Worm (Caenorhabditis elegans) whole organism, late embryonic: ENCODE results near the gene R03G8.1.

ENCODE experiments used
- K02D7.2 ChIP-seq: sonication (generic microtip); optimal IDR thresholded peaks from 2 replicates; lab custom pipeline; 2017; ENCODE audit warnings: mild to moderate bottlenecking, missing genetic modification characterization, missing compliant biosample characterization
- K09A11.1 ChIP-seq: sonication (generic microtip); optimal IDR thresholded peaks from 2 replicates; lab custom pipeline; 2017; ENCODE audit warnings: antibody characterized with exemption, mild to moderate bottlenecking, missing genetic modification characterization, missing compliant biosample characterization; ENCODE audit not compliant: insufficient read depth
- Y22D7AL.16 ChIP-seq: sonication (generic microtip); optimal IDR thresholded peaks from 2 replicates; lab custom pipeline; 2016; ENCODE audit warnings: missing genetic modification characterization, missing compliant biosample characterization
- ama-1 ChIP-seq: fragments of 150-350 bp; optimal IDR thresholded peaks from 2 replicates; lab custom pipeline; 2014
- ceh-14 ChIP-seq: sonication (generic microtip); optimal IDR thresholded peaks from 2 replicates; lab custom pipeline; 2016; ENCODE audit warnings: missing genotype, missing genetic modification characterization, missing compliant biosample characterization
- ceh-19 ChIP-seq: fragments of 200-800 bp; sonication (Bioruptor generic); optimal IDR thresholded peaks from 2 replicates; lab custom pipeline; 2018; ENCODE audit warnings: mild to moderate bottlenecking, missing genetic modification characterization, missing compliant biosample characterization
- ceh-45 ChIP-seq: fragments of 200-800 bp; sonication (Bioruptor generic); IDR thresholded peaks from 2 replicates; pipeline ENCODE4 v1.3.6; 2022; ENCODE audit warnings: missing genetic modification reagents, missing genetic modification characterization, missing compliant biosample characterization
- ceh-6 ChIP-seq: fragments of 200-800 bp; sonication (Bioruptor generic); optimal IDR thresholded peaks from 2 replicates; lab custom pipeline; 2018; ENCODE audit warnings: mild to moderate bottlenecking, missing genetic modification characterization, missing compliant biosample characterization
- elt-2 ChIP-seq: sonication (generic microtip); optimal IDR thresholded peaks from 2 replicates; lab custom pipeline; 2016; ENCODE audit warnings: missing genetic modification reagents, missing genetic modification characterization, missing compliant biosample characterization
- ets-4 ChIP-seq: sonication (generic microtip); optimal IDR thresholded peaks from 2 replicates; lab custom pipeline; 2016; ENCODE audit warnings: missing genetic modification characterization, missing compliant biosample characterization
- eyg-1 ChIP-seq: sonication (generic microtip); optimal IDR thresholded peaks from 2 replicates; lab custom pipeline; 2016; ENCODE audit warnings: missing genotype, missing genetic modification characterization, missing compliant biosample characterization
- hlh-15 ChIP-seq: sonication (generic microtip); optimal IDR thresholded peaks from 2 replicates; lab custom pipeline; 2016; ENCODE audit warnings: missing genetic modification characterization, missing compliant biosample characterization
- hlh-30 ChIP-seq: sonication (generic microtip); optimal IDR thresholded peaks from 2 replicates; lab custom pipeline; 2017; ENCODE audit warnings: antibody characterized with exemption, missing genetic modification characterization, missing compliant biosample characterization; ENCODE audit not compliant: insufficient read depth
- hlh-8 ChIP-seq: sonication (generic microtip); optimal IDR thresholded peaks from 2 replicates; lab custom pipeline; 2016; ENCODE audit warnings: missing genotype, missing genetic modification characterization, missing compliant biosample characterization
- lim-6 ChIP-seq: sonication (generic microtip); optimal IDR thresholded peaks from 2 replicates; lab custom pipeline; 2016; ENCODE audit warnings: missing genetic modification characterization, missing compliant biosample characterization
- lin-11 ChIP-seq: fragments of 200-800 bp; sonication (Bioruptor generic); optimal IDR thresholded peaks from 2 replicates; lab custom pipeline; 2018; ENCODE audit warnings: mild to moderate bottlenecking, missing genetic modification characterization, missing compliant biosample characterization
- nfya-1 ChIP-seq: sonication (generic microtip); optimal IDR thresholded peaks from 2 replicates; lab custom pipeline; 2017; ENCODE audit warnings: missing genetic modification characterization, mild to moderate bottlenecking, missing compliant biosample characterization, antibody characterized with exemption, moderate library complexity
- pag-3 ChIP-seq: sonication (generic microtip); optimal IDR thresholded peaks from 2 replicates; lab custom pipeline; 2016; ENCODE audit warnings: missing compliant biosample characterization, missing genetic modification characterization, borderline replicate concordance
- pat-9 ChIP-seq: fragments of 200-800 bp; sonication (Bioruptor generic); optimal IDR thresholded peaks from 2 replicates; lab custom pipeline; 2018; ENCODE audit warnings: mild to moderate bottlenecking, missing genetic modification characterization, moderate library complexity, missing compliant biosample characterization
- pax-1 ChIP-seq: fragments of 150-350 bp; optimal IDR thresholded peaks from 2 replicates; lab custom pipeline; 2014; ENCODE audit warnings: missing biosample characterization, missing genetic modification characterization
- pha-2 ChIP-seq: sonication (generic microtip); optimal IDR thresholded peaks from 2 replicates; lab custom pipeline; 2017; ENCODE audit warnings: mild to moderate bottlenecking, missing genetic modification characterization, missing compliant biosample characterization
- pros-1 ChIP-seq: fragments of 150-350 bp; optimal IDR thresholded peaks from 2 replicates; lab custom pipeline; 2014; ENCODE audit warnings: missing biosample characterization, missing genetic modification reagents, missing genetic modification characterization
- rnt-1 ChIP-seq: sonication (generic microtip); optimal IDR thresholded peaks from 2 replicates; lab custom pipeline; 2016; ENCODE audit warnings: missing genetic modification characterization, missing compliant biosample characterization
- sox-2 ChIP-seq: fragments of 200-800 bp; sonication (Bioruptor generic); IDR thresholded peaks from 2 replicates; pipeline ENCODE4 v1.3.6; 2022; ENCODE audit warnings: missing genetic modification reagents, missing genetic modification characterization, missing compliant biosample characterization
- sox-4 ChIP-seq: sonication (generic microtip); optimal IDR thresholded peaks from 2 replicates; lab custom pipeline; 2017; ENCODE audit warnings: mild to moderate bottlenecking, missing genetic modification characterization, inconsistent platforms, missing compliant biosample characterization
- unc-3 ChIP-seq, 2 experiments: fragments of 200-800 bp in 1 of 2; sonication (Bioruptor generic) in 1 of 2; sonication (generic microtip) in 1 of 2; conservative IDR thresholded peaks in 1 of 2; optimal IDR thresholded peaks in 1 of 2; 2 replicates each; pipeline versions ENCODE4 v1.3.6 to Lab custom; 2016 to 2022; ENCODE audit warnings: missing compliant biosample characterization in 2 of 2, missing genetic modification characterization in 2 of 2, missing genetic modification reagents in 1 of 2
- unc-42 ChIP-seq: sonication (generic microtip); optimal IDR thresholded peaks from 2 replicates; lab custom pipeline; 2016; ENCODE audit warnings: missing genotype, missing genetic modification characterization, missing compliant biosample characterization
- zip-5 ChIP-seq: sonication (generic microtip); optimal IDR thresholded peaks from 2 replicates; lab custom pipeline; 2016; ENCODE audit warnings: missing genetic modification characterization, missing compliant biosample characterization
- ztf-16 ChIP-seq: sonication (generic microtip); optimal IDR thresholded peaks from 2 replicates; lab custom pipeline; 2017; ENCODE audit warnings: missing genetic modification characterization, missing compliant biosample characterization

The R03G8.1 gene

ce11 chrX:13062934-13063585, 21.3 kb upstream of the R03G8.1 start, which contains the start of gene K03A11.5:
TSS of gene K03A11.5 (plus strand) at chrX:13063535.
- no peak for TF ChIP-seq ama-1 (lab: Kevin White, UChicago)
- TF ChIP-seq ceh-6 (GFP tag; lab: Kevin White, UChicago) = no peak
- no peak for TF ChIP-seq K02D7.2 (tag; lab: Kevin White, UChicago)
- no peak for TF ChIP-seq ets-4 (tag; lab: Kevin White, UChicago)
- TF ChIP-seq hlh-30 (tag; lab: Kevin White, UChicago) = no peak
- TF ChIP-seq hlh-15 (tag; lab: Kevin White, UChicago) = no peak
- no peak for TF ChIP-seq pag-3 (tag; lab: Kevin White, UChicago)
- TF ChIP-seq lin-11 (tag; lab: Kevin White, UChicago) = no peak

DNA sequence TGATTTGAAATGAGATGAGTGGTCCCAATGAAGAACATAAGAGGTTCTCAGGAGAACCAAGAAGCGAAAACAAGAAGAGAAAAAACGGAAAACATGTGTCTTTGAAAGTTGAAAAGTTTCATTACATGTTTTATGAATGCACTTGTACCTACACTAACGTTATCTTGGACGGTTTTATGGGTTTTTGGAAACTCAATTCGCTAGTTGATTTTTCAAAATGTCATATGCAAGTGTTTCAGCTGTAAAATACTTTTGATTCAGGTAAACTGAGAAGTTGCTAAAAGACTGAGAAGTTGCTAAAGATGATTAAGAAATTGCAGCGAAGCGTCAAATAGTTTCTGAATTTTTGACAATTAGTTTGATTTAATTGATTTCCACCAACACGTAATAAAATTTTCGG, 13.3 kb upstream of the R03G8.1 start, which contains the start of gene cpx-2:
Gene cpx-2, minus strand, starts transcription at position 101 of the 400 bp plus-strand sequence.
- no peak for TF ChIP-seq K09A11.1 (tag; lab: Kevin White, UChicago)
- no peak for TF ChIP-seq elt-2 (tag; lab: Kevin White, UChicago)
- no peak for TF ChIP-seq unc-42 (tag; lab: Kevin White, UChicago)
- no peak for TF ChIP-seq hlh-8 (tag; lab: Kevin White, UChicago)
- TF ChIP-seq lin-11 (tag; lab: Kevin White, UChicago) = no peak
- TF ChIP-seq eyg-1 = no peak
- TF ChIP-seq ceh-19 (GFP tag; lab: Kevin White, UChicago) = no peak
- no peak for TF ChIP-seq sox-2 (GFP tag; lab: Robert Waterston, UW)
- TF ChIP-seq lim-6 (tag; lab: Kevin White, UChicago) = no peak
- TF ChIP-seq rnt-1 (tag; lab: Kevin White, UChicago) = no peak
- no peak for TF ChIP-seq ceh-45 (GFP tag; lab: Robert Waterston, UW)
- no peak for TF ChIP-seq pax-1 (tag; lab: Kevin White, UChicago)
- TF ChIP-seq pag-3 (tag; lab: Kevin White, UChicago) = no peak
- no peak for TF ChIP-seq ztf-16
- TF ChIP-seq, all 69 proteins: peak for 0

ce11 chrX:13074373-13074772, 10.0 kb upstream of the R03G8.1 start, which contains the start of gene ceh-28:
TSS of gene ceh-28 (plus strand) at chrX:13074673.
- TF ChIP-seq unc-3 (GFP tag; conservative IDR thresholded peaks at IDR 0.05; lab: Robert Waterston, UW) (no peak), unc-3 (tag; optimal IDR thresholded peaks at IDR 0.05; lab: Kevin White, UChicago) (no peak), Y22D7AL.16 (tag; lab: Kevin White, UChicago) (no peak), hlh-30 (tag; lab: Kevin White, UChicago) (no peak), pha-2 (tag; lab: Kevin White, UChicago) (no peak), ceh-14 (tag; lab: Kevin White, UChicago) (no peak)

ce11 chrX:13077872-13078271, 6.5 kb upstream of the R03G8.1 start, which contains the start of gene K03A11.4:
TSS of gene K03A11.4 (plus strand) at chrX:13078172.
- no peak for TF ChIP-seq zip-5
- no peak for TF ChIP-seq sox-4 (tag; lab: Kevin White, UChicago)
- no peak for TF ChIP-seq pros-1 (tag; lab: Kevin White, UChicago)

DNA sequence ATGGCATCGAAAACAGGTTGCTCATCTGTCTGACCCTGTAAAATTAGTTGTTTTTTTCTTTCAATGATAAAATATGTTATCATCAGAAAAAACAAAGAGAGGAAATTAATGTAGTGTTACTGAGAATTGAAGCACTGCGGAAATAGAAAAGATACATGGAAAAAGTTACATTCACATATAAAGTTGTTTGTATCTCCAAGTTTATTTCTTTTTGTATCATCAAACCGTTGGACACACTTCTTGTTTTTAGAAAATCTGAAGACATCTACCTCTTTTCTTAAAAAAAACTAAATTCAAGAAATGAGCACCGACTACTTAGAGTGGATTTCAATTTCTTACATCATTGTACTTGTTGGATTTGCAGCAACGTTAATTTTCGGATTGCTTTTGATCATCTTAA, 2.0 kb upstream of the R03G8.1 start, which contains the start of gene str-10:
Gene str-10, plus strand, starts transcription at position 301 of the 400 bp plus-strand sequence.
- no peak for TF ChIP-seq pag-3 (tag; lab: Kevin White, UChicago)
- no peak for TF ChIP-seq hlh-15 (tag; lab: Kevin White, UChicago)
- TF ChIP-seq pat-9 (tag; lab: Kevin White, UChicago) = no peak
- TF ChIP-seq K02D7.2 (tag; lab: Kevin White, UChicago) = no peak
- no peak for TF ChIP-seq nfya-1 (tag; lab: Kevin White, UChicago)
- no peak for TF ChIP-seq ceh-19 (GFP tag; lab: Kevin White, UChicago)
- no peak for TF ChIP-seq pha-2 (tag; lab: Kevin White, UChicago)
- TF ChIP-seq zip-5 = no peak
- no peak for TF ChIP-seq eyg-1
